Fruit fly (Drosophila melanogaster): Measurements from ENCODE around the gene CG4884.
"Not testable (repeated sequence)": the region's sequence is repeated elsewhere in the genome, so short reads cannot be mapped to it uniquely, and the experiment has no call there.

The CG4884 gene

dm6 chr3R:27959145-27959544 lies at the start of gene CG4884, which contains the start of gene CG42487:
Gene CG4884, minus strand, starts transcription at chr3R:27959245.
Gene CG42487, minus strand, starts transcription at chr3R:27959245.
- TF ChIP-seq CG8478 (optimal IDR thresholded peaks at IDR 0.05); usp (GFP tag; optimal IDR thresholded peaks at IDR 0.05); EcR (GFP tag; optimal IDR thresholded peaks at IDR 0.05): not testable (repeated sequence)

dm6 chr3R:28004034-28004433 lies 45.0 kb upstream of the CG4884 start:
- TF ChIP-seq usp (GFP tag; optimal IDR thresholded peaks at IDR 0.05) (no peak), EcR (GFP tag; optimal IDR thresholded peaks at IDR 0.05) (no peak), pan (optimal IDR thresholded peaks at IDR 0.05) (no peak), CG8478 (optimal IDR thresholded peaks at IDR 0.05) (no peak), Dll (optimal IDR thresholded peaks at IDR 0.05) (no peak), psq (optimal IDR thresholded peaks at IDR 0.05) (no peak)

- TF ChIP-seq Dll (optimal IDR thresholded peaks at IDR 0.05) (no peak), usp (GFP tag; optimal IDR thresholded peaks at IDR 0.05) (no peak), CG8478 (optimal IDR thresholded peaks at IDR 0.05) (no peak), EcR (GFP tag; optimal IDR thresholded peaks at IDR 0.05) (no peak), psq (optimal IDR thresholded peaks at IDR 0.05) (no peak), pan (optimal IDR thresholded peaks at IDR 0.05) (no peak)
Observed at dm6 chr3R:27990651-27991050, 31.6 kb upstream of the CG4884 start, which contains the start of gene CG4815. Gene CG4815, minus strand, starts transcription at chr3R:27990751.

- TF ChIP-seq usp (GFP tag; optimal IDR thresholded peaks at IDR 0.05) (no peak), pan (optimal IDR thresholded peaks at IDR 0.05) (no peak), Dll (optimal IDR thresholded peaks at IDR 0.05) (no peak), psq (optimal IDR thresholded peaks at IDR 0.05) (no peak), CG8478 (optimal IDR thresholded peaks at IDR 0.05) (no peak), EcR (GFP tag; optimal IDR thresholded peaks at IDR 0.05) (no peak)
Observed at dm6 chr3R:27988647-27989430, 29.8 kb upstream of the CG4884 start.

dm6 chr3R:27988189-27988588 lies 29.1 kb upstream of the CG4884 start, which contains the start of gene betaTub97EF:
Gene betaTub97EF, minus strand, starts transcription at chr3R:27988384.
- no peak for TF ChIP-seq EcR (GFP tag; optimal IDR thresholded peaks at IDR 0.05)
- TF ChIP-seq pan (optimal IDR thresholded peaks at IDR 0.05) = no peak
- no peak for TF ChIP-seq Dll (optimal IDR thresholded peaks at IDR 0.05)
- no peak for TF ChIP-seq CG8478 (optimal IDR thresholded peaks at IDR 0.05)
- no peak for TF ChIP-seq psq (optimal IDR thresholded peaks at IDR 0.05)
- no peak for TF ChIP-seq usp (GFP tag; optimal IDR thresholded peaks at IDR 0.05)

dm6 chr3R:27987772-27988171 lies 28.7 kb upstream of the CG4884 start:
- TF ChIP-seq Dll (optimal IDR thresholded peaks at IDR 0.05) (peak; percentile 8), psq (optimal IDR thresholded peaks at IDR 0.05) (no peak)

dm6 chr3R:27987329-27987728 lies 28.3 kb upstream of the CG4884 start:
- TF ChIP-seq pan (optimal IDR thresholded peaks at IDR 0.05) = no peak

- TF ChIP-seq CG8478 (optimal IDR thresholded peaks at IDR 0.05) = no peak
- no peak for TF ChIP-seq pan (optimal IDR thresholded peaks at IDR 0.05)
- no peak for TF ChIP-seq usp (GFP tag; optimal IDR thresholded peaks at IDR 0.05)
- no peak for TF ChIP-seq Dll (optimal IDR thresholded peaks at IDR 0.05)
- TF ChIP-seq EcR (GFP tag; optimal IDR thresholded peaks at IDR 0.05) = no peak
- TF ChIP-seq psq (optimal IDR thresholded peaks at IDR 0.05) = no peak
Observed at dm6 chr3R:27986794-27987193, 27.7 kb upstream of the CG4884 start.

- TF ChIP-seq psq (optimal IDR thresholded peaks at IDR 0.05); EcR (GFP tag; optimal IDR thresholded peaks at IDR 0.05); CG8478 (optimal IDR thresholded peaks at IDR 0.05): not testable (repeated sequence)
Observed at dm6 chr3R:27963119-27963518, 4.1 kb upstream of the CG4884 start, which contains the start of the genes CG31131 and CG4849. Gene CG31131, minus strand, starts transcription at chr3R:27963219. Gene CG4849, plus strand, starts transcription at chr3R:27963415.

- not testable (repeated sequence) for TF ChIP-seq CG8478, Dll, pan (optimal IDR thresholded peaks at IDR 0.05)
Observed at dm6 chr3R:27960473-27960872, 1.4 kb upstream of the CG4884 start, which contains the start of gene CG31253. Gene CG31253, minus strand, starts transcription at chr3R:27960573.

dm6 chr3R:27957967-27958366 lies 1.1 kb downstream of the CG4884 start:
- TF ChIP-seq Dll (optimal IDR thresholded peaks at IDR 0.05) (no peak), EcR (GFP tag; optimal IDR thresholded peaks at IDR 0.05) (no peak), usp (GFP tag; optimal IDR thresholded peaks at IDR 0.05) (no peak), psq (optimal IDR thresholded peaks at IDR 0.05) (no peak), pan (optimal IDR thresholded peaks at IDR 0.05) (no peak), CG8478 (optimal IDR thresholded peaks at IDR 0.05) (no peak)

- TF ChIP-seq CG8478 (optimal IDR thresholded peaks at IDR 0.05) (no peak), usp (GFP tag; optimal IDR thresholded peaks at IDR 0.05) (no peak), EcR (GFP tag; optimal IDR thresholded peaks at IDR 0.05) (no peak), Dll (optimal IDR thresholded peaks at IDR 0.05) (no peak), pan (optimal IDR thresholded peaks at IDR 0.05) (no peak), psq (optimal IDR thresholded peaks at IDR 0.05) (no peak)
Observed at dm6 chr3R:27954533-27954932, 4.5 kb downstream of the CG4884 start, which contains the start of gene Nep7. Gene Nep7, plus strand, starts transcription at chr3R:27954917.

dm6 chr3R:27953890-27954289 lies 5.2 kb downstream of the CG4884 start, which contains the start of gene CG4951:
Gene CG4951, minus strand, starts transcription at chr3R:27954112.
- TF ChIP-seq usp (GFP tag; optimal IDR thresholded peaks at IDR 0.05) (no peak), psq (optimal IDR thresholded peaks at IDR 0.05) (no peak), pan (optimal IDR thresholded peaks at IDR 0.05) (no peak), CG8478 (optimal IDR thresholded peaks at IDR 0.05) (no peak), Dll (optimal IDR thresholded peaks at IDR 0.05) (no peak), EcR (GFP tag; optimal IDR thresholded peaks at IDR 0.05) (no peak)
